Fruit fly (Drosophila melanogaster): ENCODE measurements around the gene CG34273.

The CG34273 gene

dm6 chr3R:14477877-14478437, 38.9 kb upstream of the CG34273 start (continued):
- TF ChIP-seq CG15479 (GFP tag; optimal IDR thresholded peaks at IDR 0.05) (no peak), pros (GFP tag; optimal IDR thresholded peaks at IDR 0.05) (peak; percentile 49), tll (GFP tag; optimal IDR thresholded peaks at IDR 0.05) (peak in 1 of 2 experiments; percentile 24), H2.0 (GFP tag; IDR thresholded peaks at IDR 0.05) (no peak), kni (GFP tag; optimal IDR thresholded peaks at IDR 0.05) (peak; percentile 52), Opbp (GFP tag; IDR thresholded peaks at IDR 0.05; ENCODE audit: partially characterized antibody) (no peak), Tbp (GFP tag; optimal IDR thresholded peaks at IDR 0.05) (no peak), tna (GFP tag; IDR thresholded peaks at IDR 0.05; ENCODE audit: partially characterized antibody) (no peak), CG11085 (GFP tag; IDR thresholded peaks at IDR 0.05) (no peak), Gug (GFP tag; IDR thresholded peaks at IDR 0.05) (no peak), CG4328 (GFP tag; optimal IDR thresholded peaks at IDR 0.05) (no peak)

dm6 chr3R:14478438-14479033, 38.3 kb upstream of the CG34273 start:
- TF ChIP-seq CG11696 (GFP tag; IDR thresholded peaks at IDR 0.05), result peak; percentile 65
- no peak for TF ChIP-seq yki (optimal IDR thresholded peaks at IDR 0.05)
- TF ChIP-seq Mrtf (GFP tag; IDR thresholded peaks at IDR 0.05), result 0 out of 3 replicates have a peak, but pooled peaks have one; percentile 4
- no peak for TF ChIP-seq Dfd (GFP tag; optimal IDR thresholded peaks at IDR 0.05)
- TF ChIP-seq ap (GFP tag; IDR thresholded peaks at IDR 0.05), result peak; percentile 71
- no peak for TF ChIP-seq otp (GFP tag; IDR thresholded peaks at IDR 0.05)
- TF ChIP-seq CG9437 (GFP tag; optimal IDR thresholded peaks at IDR 0.05), result peak; percentile 71
- peak; percentile 40 for TF ChIP-seq CG30020 (tag; optimal IDR thresholded peaks at IDR 0.05)
- TF ChIP-seq pum (GFP tag; optimal IDR thresholded peaks at IDR 0.05), result peak; percentile 36
- peak; percentile 55 for TF ChIP-seq Ada2b (GFP tag; IDR thresholded peaks at IDR 0.05)
- peak; percentile 62; the same call in 1 of the 2 replicates for TF ChIP-seq sim (GFP tag; IDR thresholded peaks at IDR 0.05)
- TF ChIP-seq lab (GFP tag; optimal IDR thresholded peaks at IDR 0.05), result peak; percentile 80
- peak; percentile 42 for TF ChIP-seq ewg (GFP tag; optimal IDR thresholded peaks at IDR 0.05)
- TF ChIP-seq kah (GFP tag; optimal IDR thresholded peaks at IDR 0.05), result peak; percentile 31
- TF ChIP-seq oc (tag; optimal IDR thresholded peaks at IDR 0.05), result peak; percentile 81
- TF ChIP-seq her (GFP tag; optimal IDR thresholded peaks at IDR 0.05), result no peak
- TF ChIP-seq ase (GFP tag; IDR thresholded peaks at IDR 0.05), result peak; percentile 57; the same call in 1 of the 3 replicates
- peak; percentile 61 for TF ChIP-seq sisA (GFP tag; IDR thresholded peaks at IDR 0.05)
- no peak for TF ChIP-seq CkIIα-i1 (GFP tag; IDR thresholded peaks at IDR 0.05)
- peak; percentile 75 for TF ChIP-seq CG18764 (GFP tag; optimal IDR thresholded peaks at IDR 0.05)
- TF ChIP-seq eve (GFP tag; optimal IDR thresholded peaks at IDR 0.05), result peak in 1 of 2 experiments; percentile 77
- TF ChIP-seq Hr3 (GFP tag; optimal IDR thresholded peaks at IDR 0.05), result peak; percentile 80
- peak; percentile 51 for TF ChIP-seq CG12104 (GFP tag; optimal IDR thresholded peaks at IDR 0.05)
- TF ChIP-seq sug (tag; optimal IDR thresholded peaks at IDR 0.05), result peak; percentile 66
- no peak for TF ChIP-seq zen2 (GFP tag; IDR thresholded peaks at IDR 0.05; ENCODE audit: partially characterized antibody)
- TF ChIP-seq Kr (GFP tag; optimal IDR thresholded peaks at IDR 0.05), result no peak
- 0 out of 2 replicates have a peak, but pooled peaks have one; percentile 37 for TF ChIP-seq seq (GFP tag; IDR thresholded peaks at IDR 0.05)
- peak; percentile 82 for TF ChIP-seq Fer3 (tag; optimal IDR thresholded peaks at IDR 0.05)
- no peak for TF ChIP-seq btn (GFP tag; optimal IDR thresholded peaks at IDR 0.05)
- no peak for TF ChIP-seq vfl (GFP tag; optimal IDR thresholded peaks at IDR 0.05)
- TF ChIP-seq nerfin-1 (tag; optimal IDR thresholded peaks at IDR 0.05), result peak; percentile 73
- peak; percentile 51 for TF ChIP-seq H2.0 (GFP tag; IDR thresholded peaks at IDR 0.05)
- peak; percentile 92 for TF ChIP-seq CG2678 (tag; optimal IDR thresholded peaks at IDR 0.05)
- peak; percentile 44 for TF ChIP-seq kni (GFP tag; optimal IDR thresholded peaks at IDR 0.05)
- TF ChIP-seq CG12236 (GFP tag; optimal IDR thresholded peaks at IDR 0.05), result peak; percentile 18
- peak; percentile 94 for TF ChIP-seq CG10979 (tag; optimal IDR thresholded peaks at IDR 0.05)
- peak; percentile 50 for TF ChIP-seq CG3838 (GFP tag; optimal IDR thresholded peaks at IDR 0.05)
- TF ChIP-seq CG13287 (GFP tag; IDR thresholded peaks at IDR 0.05; ENCODE audit: partially characterized antibody), result no peak
- peak in 1 of 2 experiments; percentile 14 for TF ChIP-seq crp (GFP tag; optimal IDR thresholded peaks at IDR 0.05)
